Worm (Caenorhabditis elegans): ENCODE results near the gene F08F8.9.

DNA sequence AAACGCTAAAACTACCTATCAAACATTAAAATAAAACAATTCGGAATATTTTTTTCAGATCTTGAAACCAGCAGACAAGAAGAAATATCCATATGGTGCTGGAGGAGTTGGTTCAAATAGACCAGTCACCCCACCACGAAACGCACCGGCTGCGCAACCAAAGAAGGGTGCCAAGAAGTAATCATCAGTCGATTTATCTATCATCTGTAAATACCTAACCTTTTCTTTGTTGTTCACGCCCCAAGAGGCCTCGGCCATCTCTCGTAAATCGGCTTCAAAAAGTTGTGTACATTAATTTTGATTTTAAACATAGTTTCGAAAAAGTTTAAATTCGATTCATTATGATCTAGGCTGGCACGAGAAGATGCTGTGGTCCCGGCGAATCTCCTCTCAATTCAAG, 15.8 kb downstream of the F08F8.9 start:
- TF ChIP-seq nhr-237 (tag; optimal IDR thresholded peaks at IDR 0.05) (no peak), nhr-20 (tag; optimal IDR thresholded peaks at IDR 0.05) (no peak), lin-13 (GFP tag; optimal IDR thresholded peaks at IDR 0.05) (no peak), ceh-82 (tag; optimal IDR thresholded peaks at IDR 0.05) (no peak), pag-3 (tag; optimal IDR thresholded peaks at IDR 0.05; ENCODE audit: borderline replicate concordance, insufficient read depth) (no peak), ces-1 (GFP tag; optimal IDR thresholded peaks at IDR 0.05) (no peak), lir-3 (tag; optimal IDR thresholded peaks at IDR 0.05; ENCODE audit: poor library complexity) (no peak), jun-1 (tag; optimal IDR thresholded peaks at IDR 0.05) (no peak), dsc-1 (tag; optimal IDR thresholded peaks at IDR 0.05) (no peak), hlh-4 (tag; optimal IDR thresholded peaks at IDR 0.05) (no peak), ceh-90 (tag; optimal IDR thresholded peaks at IDR 0.05) (no peak), ztf-11 (tag; optimal IDR thresholded peaks at IDR 0.05) (no peak)
